Worm (Caenorhabditis elegans) whole organism, early embryonic: ENCODE measurements around the gene C03C10.2.

Source experiments
- ama-1 ChIP-seq: fragments of 150-350 bp; optimal IDR thresholded peaks from 2 replicates; lab custom pipeline; 2014
- ceh-13 ChIP-seq: fragments of 200-800 bp; sonication (Bioruptor generic); optimal IDR thresholded peaks from 2 replicates; lab custom pipeline; 2018; ENCODE audit warnings: mild to moderate bottlenecking, missing genetic modification characterization, missing compliant biosample characterization
- flt-1 ChIP-seq: fragments of 200-800 bp; sonication (Bioruptor generic); IDR thresholded peaks from 2 replicates; pipeline ENCODE4 v1.3.6; 2022; ENCODE audit warnings: missing genetic modification characterization, missing compliant biosample characterization
- hmbx-1 ChIP-seq: sonication (generic microtip); optimal IDR thresholded peaks from 2 replicates; lab custom pipeline; 2016; ENCODE audit warnings: mild to moderate bottlenecking, missing genetic modification characterization, missing compliant biosample characterization
- pes-1 ChIP-seq: fragments of 200-800 bp; sonication (Bioruptor generic); IDR thresholded peaks from 2 replicates; pipeline ENCODE4 v1.3.6; 2022; ENCODE audit warnings: missing genetic modification reagents, missing genetic modification characterization, missing compliant biosample characterization
- scrt-1 ChIP-seq: fragments of 200-800 bp; sonication (Bioruptor generic); IDR thresholded peaks from 2 replicates; pipeline ENCODE4 v1.3.6; 2022; ENCODE audit warnings: missing genetic modification characterization, missing compliant biosample characterization
- tbx-11 ChIP-seq: fragments of 200-800 bp; sonication (Bioruptor generic); IDR thresholded peaks from 2 replicates; pipeline ENCODE4 v1.3.6; 2022; ENCODE audit warnings: missing genetic modification characterization, missing compliant biosample characterization
- tbx-37 ChIP-seq: fragments of 200-800 bp; sonication (Bioruptor generic); conservative IDR thresholded peaks from 2 replicates; pipeline ENCODE4 v1.3.6; 2022; ENCODE audit warnings: missing genetic modification reagents, missing genetic modification characterization, missing compliant biosample characterization

ce11 chrIII:4068120-4068519 lies 22.8 kb upstream of the C03C10.2 start:
- TF ChIP-seq ceh-13 (GFP tag; lab: Kevin White, UChicago) (no peak), flt-1 (GFP tag; lab: Robert Waterston, UW) (no peak), scrt-1 (GFP tag; lab: Robert Waterston, UW) (no peak), hmbx-1 (tag; lab: Kevin White, UChicago) (no peak), pes-1 (GFP tag; lab: Robert Waterston, UW) (no peak), ama-1 (lab: Kevin White, UChicago) (no peak), tbx-37 (GFP tag; lab: Robert Waterston, UW) (no peak), tbx-11 (GFP tag; lab: Robert Waterston, UW) (no peak)
